Worm (Caenorhabditis elegans): Measurements from ENCODE around the gene ZC449.1.
A peak's percentile ranks its signal among the peaks of the same experiment; 100 is the strongest.

Gene ZC449.1

ce11 chrX:5013826-5014225 lies 10.4 kb upstream of the ZC449.1 start, which contains the start of gene ZC449.7:
TSS of gene ZC449.7 (plus strand) at chrX:5014074.
- no peak for TF ChIP-seq sea-1 (GFP tag; conservative IDR thresholded peaks at IDR 0.05)

DNA sequence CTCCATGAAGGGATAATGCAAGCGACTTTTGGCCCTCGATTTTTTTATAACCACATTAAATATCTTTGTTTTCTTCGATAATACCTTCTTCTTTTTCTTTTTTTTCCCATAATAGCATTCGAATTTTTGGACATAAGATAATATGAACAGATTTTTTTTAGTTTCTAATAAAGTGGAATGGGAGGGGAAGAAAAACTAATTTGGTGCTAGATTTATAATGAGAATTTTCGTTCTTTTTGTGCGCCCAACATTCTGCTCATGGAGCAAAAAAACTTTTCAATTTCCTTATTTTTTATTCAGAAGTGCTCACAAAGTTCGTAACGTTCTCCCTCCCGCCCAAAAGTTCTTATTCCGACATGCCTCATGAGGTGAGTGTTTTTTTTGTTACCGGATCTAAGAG lies 8.4 kb upstream of the ZC449.1 start, which contains the start of gene ZC449.8:
ZC449.8 (plus strand) TSS at position 301 of the 400 bp plus-strand sequence.
- no peak for TF ChIP-seq tra-4 (tag; optimal IDR thresholded peaks at IDR 0.05)
- TF ChIP-seq F13C5.2 (tag; optimal IDR thresholded peaks at IDR 0.05), result no peak
- TF ChIP-seq scrt-1 (GFP tag; IDR thresholded peaks at IDR 0.05), result no peak
- TF ChIP-seq B0310.2 (tag; optimal IDR thresholded peaks at IDR 0.05), result no peak
- no peak for TF ChIP-seq hmg-4 (GFP tag; optimal IDR thresholded peaks at IDR 0.05)
- TF ChIP-seq tbx-11 (GFP tag; IDR thresholded peaks at IDR 0.05), result no peak
- TF ChIP-seq ama-1 (optimal IDR thresholded peaks at IDR 0.05), result no peak
- no peak for TF ChIP-seq aly-1 (tag; optimal IDR thresholded peaks at IDR 0.05)
- no peak for TF ChIP-seq ceh-13 (GFP tag; optimal IDR thresholded peaks at IDR 0.05)
- no peak for TF ChIP-seq flt-1 (GFP tag; IDR thresholded peaks at IDR 0.05)
- TF ChIP-seq tbx-37 (GFP tag; conservative IDR thresholded peaks at IDR 0.05), result no peak

ce11 chrX:5017591-5017990 lies 6.6 kb upstream of the ZC449.1 start, which contains the start of gene sek-3:
TSS of gene sek-3 (plus strand) at chrX:5017891.
- no peak for TF ChIP-seq aly-1 (tag; optimal IDR thresholded peaks at IDR 0.05)
- no peak for TF ChIP-seq ets-7 (tag; optimal IDR thresholded peaks at IDR 0.05)
- no peak for TF ChIP-seq ceh-13 (GFP tag; optimal IDR thresholded peaks at IDR 0.05)
- no peak for TF ChIP-seq tbx-37 (GFP tag; conservative IDR thresholded peaks at IDR 0.05)
- no peak for TF ChIP-seq hmg-4 (GFP tag; optimal IDR thresholded peaks at IDR 0.05)
- TF ChIP-seq flt-1 (GFP tag; IDR thresholded peaks at IDR 0.05), result no peak
- no peak for TF ChIP-seq sea-1 (GFP tag; conservative IDR thresholded peaks at IDR 0.05)
- TF ChIP-seq B0310.2 (tag; optimal IDR thresholded peaks at IDR 0.05), result no peak
- TF ChIP-seq pes-1 (GFP tag; IDR thresholded peaks at IDR 0.05), result no peak
- TF ChIP-seq ceh-36 (tag; optimal IDR thresholded peaks at IDR 0.05), result no peak
- TF ChIP-seq ama-1 (optimal IDR thresholded peaks at IDR 0.05), result no peak
- TF ChIP-seq hnd-1 (tag; optimal IDR thresholded peaks at IDR 0.05), result no peak
- TF ChIP-seq tra-4 (tag; optimal IDR thresholded peaks at IDR 0.05), result no peak
- no peak for TF ChIP-seq F13C5.2 (tag; optimal IDR thresholded peaks at IDR 0.05)
- no peak for TF ChIP-seq hmbx-1 (tag; optimal IDR thresholded peaks at IDR 0.05)

ce11 chrX:5018062-5018653 lies 6.1 kb upstream of the ZC449.1 start:
- TF ChIP-seq aly-1 (tag; optimal IDR thresholded peaks at IDR 0.05) (no peak), hnd-1 (tag; optimal IDR thresholded peaks at IDR 0.05) (no peak), B0310.2 (tag; optimal IDR thresholded peaks at IDR 0.05) (no peak), ceh-13 (GFP tag; optimal IDR thresholded peaks at IDR 0.05) (no peak), tbx-37 (GFP tag; conservative IDR thresholded peaks at IDR 0.05) (no peak), ceh-36 (tag; optimal IDR thresholded peaks at IDR 0.05) (no peak), scrt-1 (GFP tag; IDR thresholded peaks at IDR 0.05) (no peak), ets-7 (tag; optimal IDR thresholded peaks at IDR 0.05) (no peak), tra-4 (tag; optimal IDR thresholded peaks at IDR 0.05) (no peak), ama-1 (optimal IDR thresholded peaks at IDR 0.05) (no peak), tbx-11 (GFP tag; IDR thresholded peaks at IDR 0.05) (no peak), flt-1 (GFP tag; IDR thresholded peaks at IDR 0.05) (no peak)

DNA sequence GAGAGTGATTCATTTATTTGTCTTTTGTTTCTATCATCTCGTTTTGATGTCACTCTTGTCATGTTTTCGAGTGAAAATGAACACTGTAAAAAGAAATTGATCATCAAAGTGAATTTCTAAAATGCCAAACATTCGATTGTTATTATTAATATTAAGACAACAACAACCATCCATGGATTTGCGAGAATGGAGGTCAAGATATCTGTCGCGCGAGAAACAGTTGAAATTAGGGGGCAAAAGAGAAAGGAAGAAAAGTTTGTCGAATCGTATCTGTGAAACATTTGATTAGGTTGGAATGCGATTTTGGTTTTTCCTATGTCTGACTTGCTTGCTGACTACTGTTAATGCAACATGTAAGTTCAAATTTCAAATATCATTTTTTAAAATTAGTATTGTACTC lies 3.2 kb upstream of the ZC449.1 start, which contains the start of gene ZC449.2:
ZC449.2 (plus strand) TSS at position 290 of the 400 bp plus-strand sequence.
- TF ChIP-seq B0310.2 (tag; optimal IDR thresholded peaks at IDR 0.05), result no peak
- TF ChIP-seq tbx-37 (GFP tag; conservative IDR thresholded peaks at IDR 0.05), result no peak
- no peak for TF ChIP-seq ets-7 (tag; optimal IDR thresholded peaks at IDR 0.05)
- TF ChIP-seq tra-4 (tag; optimal IDR thresholded peaks at IDR 0.05), result no peak
- no peak for TF ChIP-seq aly-1 (tag; optimal IDR thresholded peaks at IDR 0.05)
- TF ChIP-seq sea-1 (GFP tag; conservative IDR thresholded peaks at IDR 0.05), result no peak
- no peak for TF ChIP-seq ceh-36 (tag; optimal IDR thresholded peaks at IDR 0.05)
- no peak for TF ChIP-seq F13C5.2 (tag; optimal IDR thresholded peaks at IDR 0.05)
- TF ChIP-seq flt-1 (GFP tag; IDR thresholded peaks at IDR 0.05), result no peak
- no peak for TF ChIP-seq tbx-11 (GFP tag; IDR thresholded peaks at IDR 0.05)
- no peak for TF ChIP-seq pes-1 (GFP tag; IDR thresholded peaks at IDR 0.05)
- TF ChIP-seq hmbx-1 (tag; optimal IDR thresholded peaks at IDR 0.05), result no peak
- no peak for TF ChIP-seq ama-1 (optimal IDR thresholded peaks at IDR 0.05)
- TF ChIP-seq hmg-4 (GFP tag; optimal IDR thresholded peaks at IDR 0.05), result no peak
- no peak for TF ChIP-seq hnd-1 (tag; optimal IDR thresholded peaks at IDR 0.05)
- TF ChIP-seq ceh-13 (GFP tag; optimal IDR thresholded peaks at IDR 0.05), result no peak
- no peak for TF ChIP-seq scrt-1 (GFP tag; IDR thresholded peaks at IDR 0.05)

- TF ChIP-seq tbx-11 (GFP tag; IDR thresholded peaks at IDR 0.05) (peak; percentile 79), scrt-1 (GFP tag; IDR thresholded peaks at IDR 0.05) (peak; percentile 80), pes-1 (GFP tag; IDR thresholded peaks at IDR 0.05) (peak; percentile 88), hnd-1 (tag; optimal IDR thresholded peaks at IDR 0.05) (peak; percentile 21), F13C5.2 (tag; optimal IDR thresholded peaks at IDR 0.05) (no peak), tra-4 (tag; optimal IDR thresholded peaks at IDR 0.05) (no peak), ama-1 (optimal IDR thresholded peaks at IDR 0.05) (no peak), ceh-13 (GFP tag; optimal IDR thresholded peaks at IDR 0.05) (peak; percentile 34), hmg-4 (GFP tag; optimal IDR thresholded peaks at IDR 0.05) (peak; percentile 72), tbx-37 (GFP tag; conservative IDR thresholded peaks at IDR 0.05) (peak; percentile 77; the same call in 1 of the 2 replicates), aly-1 (tag; optimal IDR thresholded peaks at IDR 0.05) (peak; percentile 69), ceh-36 (tag; optimal IDR thresholded peaks at IDR 0.05) (peak; percentile 42), ets-7 (tag; optimal IDR thresholded peaks at IDR 0.05) (no peak), hmbx-1 (tag; optimal IDR thresholded peaks at IDR 0.05) (no peak), flt-1 (GFP tag; IDR thresholded peaks at IDR 0.05) (peak; percentile 81), sea-1 (GFP tag; conservative IDR thresholded peaks at IDR 0.05) (peak; percentile 75), B0310.2 (tag; optimal IDR thresholded peaks at IDR 0.05) (peak; percentile 54)
Observed at ce11 chrX:5022682-5023081, 1.5 kb upstream of the ZC449.1 start.

ce11 chrX:5026461-5026860 lies 2.2 kb downstream of the ZC449.1 start:
- TF ChIP-seq ceh-36 (tag; optimal IDR thresholded peaks at IDR 0.05) (no peak), pes-1 (GFP tag; IDR thresholded peaks at IDR 0.05) (no peak), ceh-13 (GFP tag; optimal IDR thresholded peaks at IDR 0.05) (no peak)
